Fruit fly (Drosophila melanogaster) whole organism, adult: ENCODE measurements around the gene CG11694.

Experiments
- CG11617 ChIP-seq: fragments of 200-800 bp; sonication (Bioruptor generic); optimal IDR thresholded peaks from 2 replicates; lab custom pipeline; 2017; ENCODE audit warnings: mild to moderate bottlenecking, missing biosample characterization, missing genetic modification reagents, missing genetic modification characterization
- CG14711 ChIP-seq: fragments of 200-800 bp; sonication (Bioruptor generic); optimal IDR thresholded peaks from 2 replicates; lab custom pipeline; 2018; ENCODE audit warnings: missing biosample characterization, mild to moderate bottlenecking, missing genetic modification characterization, moderate library complexity
- CG1620 ChIP-seq: fragments of 200-800 bp; sonication (Bioruptor generic); optimal IDR thresholded peaks from 2 replicates; lab custom pipeline; 2016; ENCODE audit warnings: missing biosample characterization, missing genetic modification characterization
- CG33017 ChIP-seq: fragments of 200-800 bp; sonication (Bioruptor generic); optimal IDR thresholded peaks from 2 replicates; lab custom pipeline; 2018; ENCODE audit warnings: missing biosample characterization, mild to moderate bottlenecking, missing genetic modification characterization, moderate library complexity
- CG5204 ChIP-seq: fragments of 200-800 bp; sonication (Bioruptor generic); optimal IDR thresholded peaks from 2 replicates; lab custom pipeline; 2016; ENCODE audit warnings: missing biosample characterization, missing genetic modification characterization
- CG7101 ChIP-seq: fragments of 200-800 bp; sonication (Bioruptor generic); optimal IDR thresholded peaks from 2 replicates; lab custom pipeline; 2018; ENCODE audit warnings: missing biosample characterization, mild to moderate bottlenecking, missing genetic modification characterization, moderate library complexity
- Clk ChIP-seq: fragments of 200-800 bp; sonication (Bioruptor generic); optimal IDR thresholded peaks from 2 replicates; lab custom pipeline; 2017; ENCODE audit warnings: missing biosample characterization, missing genetic modification characterization
- Hr96 ChIP-seq: fragments of 200-800 bp; sonication (Bioruptor generic); optimal IDR thresholded peaks from 2 replicates; lab custom pipeline; 2016; ENCODE audit warnings: missing biosample characterization, missing genetic modification characterization
- Mnt ChIP-seq: fragments of 200-800 bp; sonication (Bioruptor generic); optimal IDR thresholded peaks from 2 replicates; lab custom pipeline; 2016; ENCODE audit warnings: missing biosample characterization, mild to moderate bottlenecking, missing genetic modification characterization
- bab1 ChIP-seq: fragments of 200-800 bp; sonication (Bioruptor generic); optimal IDR thresholded peaks from 3 replicates; lab custom pipeline; 2019; ENCODE audit warnings: missing biosample characterization, mild to moderate bottlenecking, missing genetic modification characterization, moderate library complexity
- cic ChIP-seq: fragments of 200-800 bp; sonication (Bioruptor generic); optimal IDR thresholded peaks from 2 replicates; lab custom pipeline; 2017; ENCODE audit warnings: missing biosample characterization, mild to moderate bottlenecking, missing genetic modification characterization, moderate library complexity
- kay ChIP-seq: fragments of 200-800 bp; sonication (Bioruptor generic); peaks from one replicate; lab custom pipeline; 2016; ENCODE audit warnings: missing biosample characterization, missing genetic modification characterization, borderline replicate concordance
- ovo ChIP-seq: fragments of 200-800 bp; sonication (Bioruptor generic); optimal IDR thresholded peaks from 2 replicates; lab custom pipeline; 2016; ENCODE audit warnings: missing biosample characterization, missing genetic modification characterization
- pad ChIP-seq: fragments of 200-800 bp; sonication (Bioruptor generic); optimal IDR thresholded peaks from 3 replicates; lab custom pipeline; 2017; ENCODE audit warnings: missing biosample characterization, missing genetic modification characterization, mild to moderate bottlenecking, moderate library complexity, missing genetic modification reagents

- no peak for TF ChIP-seq CG14711 (tag; lab: Kevin White, UChicago)
- no peak for TF ChIP-seq pad
- no peak for TF ChIP-seq ovo
- TF ChIP-seq Clk (GFP tag; lab: Kevin White, UChicago) = no peak
- TF ChIP-seq CG11617 (GFP tag; lab: Kevin White, UChicago) = no peak
- TF ChIP-seq kay (GFP tag; lab: Kevin White, UChicago) = no peak
- no peak for TF ChIP-seq bab1 (GFP tag; lab: Kevin White, UChicago)
- no peak for TF ChIP-seq CG1620 (GFP tag; lab: Kevin White, UChicago)
- TF ChIP-seq CG33017 = no peak
- TF ChIP-seq CG5204 (GFP tag; lab: Kevin White, UChicago) = no peak
- no peak for TF ChIP-seq cic (GFP tag; lab: Kevin White, UChicago)
- TF ChIP-seq CG7101 (tag; lab: Kevin White, UChicago) = no peak
- TF ChIP-seq Mnt = no peak
- TF ChIP-seq Hr96 (GFP tag; lab: Kevin White, UChicago) = no peak
These were observed 14.9 kb upstream of the CG11694 start for dm6 chr3R:8326884-8327283.
